Worm (Caenorhabditis elegans): ENCODE results near the gene tag-30.
A peak's percentile ranks its signal among the peaks of the same experiment; 100 is the strongest.

The tag-30 gene

ce11 chrIV:11878249-11878648 is 23.3 kb upstream of the tag-30 start, which contains the start of gene cutl-27:
cutl-27 (plus strand) TSS chrIV:11878549.
- TF ChIP-seq unc-62 (GFP tag; optimal IDR thresholded peaks at IDR 0.05 in 1 of 2) = peak in 1 of 2 experiments; percentile 88
- no peak for TF ChIP-seq unc-62 (tag; optimal IDR thresholded peaks at IDR 0.05)
- no peak for TF ChIP-seq mes-2 (tag; optimal IDR thresholded peaks at IDR 0.05; ENCODE audit: poor library complexity, severe bottlenecking)

ce11 chrIV:11877674-11878073 is 22.7 kb upstream of the tag-30 start, which contains the start of gene pph-2:
pph-2 (minus strand) TSS chrIV:11877774.
- TF ChIP-seq nhr-28 (tag; optimal IDR thresholded peaks at IDR 0.05) (no peak), nhr-48 (tag; optimal IDR thresholded peaks at IDR 0.05) (no peak), vab-7 (GFP tag; IDR thresholded peaks at IDR 0.05) (no peak), mep-1 (tag; optimal IDR thresholded peaks at IDR 0.05) (no peak), dmd-9 (GFP tag; IDR thresholded peaks at IDR 0.05) (no peak), snpc-4 (tag; optimal IDR thresholded peaks at IDR 0.05) (no peak), aha-1 (tag) (no peak), nhr-102 (tag; optimal IDR thresholded peaks at IDR 0.05) (no peak), Y5F2A.4 (GFP tag; optimal IDR thresholded peaks at IDR 0.05) (no peak), hlh-30 (tag; optimal IDR thresholded peaks at IDR 0.05; ENCODE audit: insufficient read depth) (no peak), pha-4 (GFP tag; IDR thresholded peaks at IDR 0.05) (no peak), pha-4 (tag; optimal IDR thresholded peaks at IDR 0.05) (no peak), snpc-1.2 (GFP tag; IDR thresholded peaks at IDR 0.05) (no peak), set-16 (GFP tag; IDR thresholded peaks at IDR 0.05) (no peak)

- no peak for TF ChIP-seq ceh-82 (tag; optimal IDR thresholded peaks at IDR 0.05)
- no peak for TF ChIP-seq lin-29 (GFP tag; IDR thresholded peaks at IDR 0.05)
- no peak for TF ChIP-seq hif-1 (tag; optimal IDR thresholded peaks at IDR 0.05)
- TF ChIP-seq unc-62 (GFP tag; optimal IDR thresholded peaks at IDR 0.05 in 1 of 2) = peak in 1 of 2 experiments; percentile 39
- no peak for TF ChIP-seq unc-62 (tag; optimal IDR thresholded peaks at IDR 0.05)
- no peak for TF ChIP-seq vab-7 (GFP tag; IDR thresholded peaks at IDR 0.05)
- no peak for TF ChIP-seq hlh-30 (tag; optimal IDR thresholded peaks at IDR 0.05; ENCODE audit: insufficient read depth)
- no peak for TF ChIP-seq lin-13 (GFP tag; optimal IDR thresholded peaks at IDR 0.05)
- no peak for TF ChIP-seq nhr-41 (GFP tag; IDR thresholded peaks at IDR 0.05)
These were observed 16.9 kb upstream of the tag-30 start for ce11 chrIV:11871898-11872297.

ce11 chrIV:11871083-11871482 is 16.1 kb upstream of the tag-30 start:
- TF ChIP-seq hlh-30 (tag; optimal IDR thresholded peaks at IDR 0.05; ENCODE audit: insufficient read depth) (peak; percentile 15), lin-1 (GFP tag; IDR thresholded peaks at IDR 0.05) (no peak), ceh-44 (GFP tag; IDR thresholded peaks at IDR 0.05) (no peak), F26F4.8 (GFP tag; conservative IDR thresholded peaks at IDR 0.05) (no peak), ceh-32 (tag; optimal IDR thresholded peaks at IDR 0.05; ENCODE audit: poor library complexity) (no peak), vab-7 (GFP tag; IDR thresholded peaks at IDR 0.05) (no peak), nhr-11 (tag; optimal IDR thresholded peaks at IDR 0.05) (peak; percentile 33), zfp-3 (GFP tag; conservative IDR thresholded peaks at IDR 0.05) (no peak), hmg-1.1 (GFP tag; IDR thresholded peaks at IDR 0.05) (peak; percentile 53), lin-15B (tag; optimal IDR thresholded peaks at IDR 0.05) (no peak), ctbp-1 (GFP tag; IDR thresholded peaks at IDR 0.05) (no peak), T20F7.1 (GFP tag; optimal IDR thresholded peaks at IDR 0.05) (no peak), zfp-2 (tag; optimal IDR thresholded peaks at IDR 0.05) (no peak), gei-8 (GFP tag; optimal IDR thresholded peaks at IDR 0.05) (no peak), F37D6.2 (tag; optimal IDR thresholded peaks at IDR 0.05) (peak; percentile 5), lsy-2 (tag; optimal IDR thresholded peaks at IDR 0.05) (peak in 1 of 2 experiments; percentile 30), attf-4 (tag; optimal IDR thresholded peaks at IDR 0.05) (no peak), dmd-9 (GFP tag; IDR thresholded peaks at IDR 0.05) (no peak), madf-9 (GFP tag; conservative IDR thresholded peaks at IDR 0.05) (no peak), daf-19 (GFP tag; conservative IDR thresholded peaks at IDR 0.05) (no peak), ceh-20 (GFP tag; IDR thresholded peaks at IDR 0.05) (0 out of 2 replicates have a peak, but pooled peaks have one; percentile 26), fos-1 (tag; optimal IDR thresholded peaks at IDR 0.05) (no peak), nhr-76 (tag; optimal IDR thresholded peaks at IDR 0.05) (no peak), egl-43 (GFP tag; IDR thresholded peaks at IDR 0.05) (no peak), Y105C5A.15 (GFP tag; IDR thresholded peaks at IDR 0.05) (no peak), ces-1 (GFP tag; optimal IDR thresholded peaks at IDR 0.05) (no peak), hif-1 (tag; optimal IDR thresholded peaks at IDR 0.05) (no peak), tra-1 (GFP tag; IDR thresholded peaks at IDR 0.05) (no peak)
